Fruit fly (Drosophila melanogaster) whole organism, embryonic: ENCODE measurements around the gene Pig1.
A peak's percentile ranks its signal among the peaks of the same experiment; 100 is the strongest.

Experiments
- Ada2b ChIP-seq: fragments of 200-800 bp; sonication (Bioruptor generic); IDR thresholded peaks from 2 replicates; pipeline ENCODE4 v1.3.6; 2022; ENCODE audit warnings: missing biosample characterization, missing genetic modification characterization
- Adf1 ChIP-seq: fragments of 200-800 bp; sonication (Bioruptor generic); IDR thresholded peaks from 2 replicates; pipeline ENCODE4 v1.3.6; 2022; ENCODE audit warnings: missing biosample characterization, missing genetic modification characterization
- CG11504 ChIP-seq: fragments of 200-800 bp; sonication (Bioruptor generic); optimal IDR thresholded peaks from 3 replicates; lab custom pipeline; 2019; ENCODE audit warnings: missing biosample characterization, mild to moderate bottlenecking, missing genetic modification characterization, moderate library complexity
- CG12299 ChIP-seq: fragments of 200-800 bp; sonication (Bioruptor generic); optimal IDR thresholded peaks from 2 replicates; lab custom pipeline; 2018; ENCODE audit warnings: missing biosample characterization, mild to moderate bottlenecking, missing genetic modification characterization
- CG15073 ChIP-seq: fragments of 200-800 bp; sonication (Bioruptor generic); optimal IDR thresholded peaks from 2 replicates; lab custom pipeline; 2016; ENCODE audit warnings: missing biosample characterization, missing genetic modification characterization
- CG17912 ChIP-seq: fragments of 200-800 bp; sonication (Bioruptor generic); optimal IDR thresholded peaks from 2 replicates; lab custom pipeline; 2018; ENCODE audit warnings: missing biosample characterization, mild to moderate bottlenecking, missing genetic modification characterization
- CG18599 ChIP-seq: fragments of 200-800 bp; sonication (Bioruptor generic); optimal IDR thresholded peaks from 3 replicates; lab custom pipeline; 2017; ENCODE audit warnings: missing biosample characterization, missing genetic modification characterization, mild to moderate bottlenecking, moderate library complexity, missing genetic modification reagents
- CG2678 ChIP-seq: fragments of 200-800 bp; sonication (Bioruptor generic); optimal IDR thresholded peaks from 3 replicates; lab custom pipeline; 2019; ENCODE audit warnings: missing biosample characterization, mild to moderate bottlenecking, missing genetic modification characterization, moderate library complexity
- CG3281 ChIP-seq: fragments of 200-800 bp; sonication (Bioruptor generic); optimal IDR thresholded peaks from 3 replicates; lab custom pipeline; 2017; ENCODE audit warnings: missing biosample characterization, mild to moderate bottlenecking, missing genetic modification characterization
- CG42726 ChIP-seq: fragments of 200-800 bp; sonication (Bioruptor generic); IDR thresholded peaks from 2 replicates; pipeline ENCODE4 v1.3.6; 2022; ENCODE audit warnings: missing biosample characterization, missing genetic modification characterization; ENCODE audit not compliant: partially characterized antibody
- CG4282 ChIP-seq: fragments of 200-800 bp; sonication (Bioruptor generic); optimal IDR thresholded peaks from 2 replicates; lab custom pipeline; 2016; ENCODE audit warnings: missing biosample characterization, missing genetic modification characterization
- CG5953 ChIP-seq: fragments of 200-800 bp; sonication (Bioruptor generic); IDR thresholded peaks from 2 replicates; pipeline ENCODE4 v1.3.6; 2022; ENCODE audit warnings: missing biosample characterization, missing genetic modification characterization
- CG7372 ChIP-seq: fragments of 200-800 bp; sonication (Bioruptor generic); IDR thresholded peaks from 2 replicates; pipeline ENCODE4 v1.3.6; 2022; ENCODE audit warnings: missing biosample characterization, missing genetic modification characterization
- CG7556 ChIP-seq: fragments of 200-800 bp; sonication (Bioruptor generic); optimal IDR thresholded peaks from 2 replicates; lab custom pipeline; 2017; ENCODE audit warnings: missing biosample characterization, mild to moderate bottlenecking, missing genetic modification characterization
- CG7839 ChIP-seq: fragments of 200-800 bp; sonication (Bioruptor generic); optimal IDR thresholded peaks from 3 replicates; lab custom pipeline; 2018; ENCODE audit warnings: missing biosample characterization, mild to moderate bottlenecking, missing genetic modification characterization, moderate library complexity
- CG8388 ChIP-seq: fragments of 200-800 bp; sonication (Bioruptor generic); optimal IDR thresholded peaks from 2 replicates; lab custom pipeline; 2019; ENCODE audit warnings: missing biosample characterization, mild to moderate bottlenecking, missing genetic modification characterization, moderate library complexity
- CG8765 ChIP-seq: fragments of 200-800 bp; sonication (Bioruptor generic); IDR thresholded peaks from 2 replicates; pipeline ENCODE4 v1.3.6; 2022; ENCODE audit warnings: missing biosample characterization, missing genetic modification characterization
- CG9797 ChIP-seq: fragments of 200-800 bp; sonication (Bioruptor generic); optimal IDR thresholded peaks from 3 replicates; lab custom pipeline; 2018; ENCODE audit warnings: missing biosample characterization, mild to moderate bottlenecking, missing genetic modification characterization
- CG9817 ChIP-seq: fragments of 200-800 bp; sonication (Bioruptor generic); optimal IDR thresholded peaks from 2 replicates; lab custom pipeline; 2018; ENCODE audit warnings: missing biosample characterization, mild to moderate bottlenecking, missing genetic modification characterization, moderate library complexity
- CkIIα-i1 ChIP-seq: fragments of 200-800 bp; sonication (Bioruptor generic); IDR thresholded peaks from 2 replicates; pipeline ENCODE4 v1.3.6; 2022; ENCODE audit warnings: missing biosample characterization, missing genetic modification characterization
- ERR ChIP-seq: fragments of 200-800 bp; sonication (Bioruptor generic); optimal IDR thresholded peaks from 2 replicates; lab custom pipeline; 2016; ENCODE audit warnings: missing biosample characterization, missing genetic modification characterization
- Gug ChIP-seq: fragments of 200-800 bp; sonication (Bioruptor generic); IDR thresholded peaks from 4 replicates; pipeline ENCODE4 v1.3.6; 2022; ENCODE audit warnings: missing biosample characterization, missing genetic modification characterization
- HLH4C ChIP-seq: fragments of 200-800 bp; sonication (Bioruptor generic); IDR thresholded peaks from 3 replicates; pipeline ENCODE4 v1.3.6; 2022; ENCODE audit warnings: missing biosample characterization, missing genetic modification characterization; ENCODE audit not compliant: partially characterized antibody
- HmgD ChIP-seq: fragments of 200-800 bp; sonication (Bioruptor generic); optimal IDR thresholded peaks from 3 replicates; lab custom pipeline; 2016; ENCODE audit warnings: missing biosample characterization, missing genetic modification characterization
- Hr3 ChIP-seq: fragments of 200-800 bp; sonication (Bioruptor generic); optimal IDR thresholded peaks from 3 replicates; lab custom pipeline; 2016; ENCODE audit warnings: missing biosample characterization, missing genetic modification characterization
- Med ChIP-seq: fragments of 200-800 bp; sonication (Bioruptor generic); peaks from one replicate; lab custom pipeline; 2016; ENCODE audit warnings: missing biosample characterization, missing genetic modification characterization, mild to moderate bottlenecking, inconsistent platforms, moderate library complexity
- Poxn ChIP-seq: fragments of 200-800 bp; sonication (Bioruptor generic); IDR thresholded peaks from 2 replicates; pipeline ENCODE4 v1.3.6; 2022; ENCODE audit warnings: missing biosample characterization, missing genetic modification characterization
- Sin3A ChIP-seq: fragments of >200 bp; optimal IDR thresholded peaks from 2 replicates; lab custom pipeline; 2018
- Taf1 ChIP-seq: fragments of 200-800 bp; sonication (Bioruptor generic); IDR thresholded peaks from 2 replicates; pipeline ENCODE4 v1.3.6; 2022; ENCODE audit warnings: missing biosample characterization, missing genetic modification characterization
- Usf ChIP-seq: fragments of 200-800 bp; sonication (Bioruptor generic); optimal IDR thresholded peaks from 2 replicates; lab custom pipeline; 2017; ENCODE audit warnings: missing genotype, missing biosample characterization, missing genetic modification characterization
- bigmax ChIP-seq: fragments of 200-800 bp; sonication (Bioruptor generic); optimal IDR thresholded peaks from 2 replicates; lab custom pipeline; 2018; ENCODE audit warnings: missing biosample characterization, mild to moderate bottlenecking, missing genetic modification characterization
- cas ChIP-seq: fragments of 200-800 bp; sonication (Bioruptor generic); IDR thresholded peaks from 2 replicates; pipeline ENCODE4 v1.3.6; 2022; ENCODE audit warnings: missing biosample characterization, missing genetic modification characterization
- chm ChIP-seq: fragments of 200-800 bp; sonication (Bioruptor generic); IDR thresholded peaks from 2 replicates; pipeline ENCODE4 v1.3.6; 2022; ENCODE audit warnings: missing biosample characterization, missing genetic modification characterization
- dan ChIP-seq: fragments of 200-800 bp; sonication (Bioruptor generic); IDR thresholded peaks from 2 replicates; pipeline ENCODE4 v1.3.6; 2022; ENCODE audit warnings: missing biosample characterization, missing genetic modification characterization
- dmrt99B ChIP-seq: fragments of 200-800 bp; sonication (Bioruptor generic); optimal IDR thresholded peaks from 2 replicates; lab custom pipeline; 2018; ENCODE audit warnings: missing biosample characterization, mild to moderate bottlenecking, missing genetic modification characterization, moderate library complexity
- ems ChIP-seq: fragments of 200-800 bp; sonication (Bioruptor generic); optimal IDR thresholded peaks from 3 replicates; lab custom pipeline; 2016; ENCODE audit warnings: missing biosample characterization, missing genetic modification characterization
- gcm ChIP-seq: fragments of 200-800 bp; sonication (Bioruptor generic); optimal IDR thresholded peaks from 2 replicates; lab custom pipeline; 2019; ENCODE audit warnings: missing biosample characterization, mild to moderate bottlenecking, missing genetic modification characterization, moderate library complexity
- gem ChIP-seq: fragments of 200-800 bp; sonication (Bioruptor generic); optimal IDR thresholded peaks from 2 replicates; lab custom pipeline; 2019; ENCODE audit warnings: missing biosample characterization, mild to moderate bottlenecking, missing genetic modification characterization, moderate library complexity
- grau ChIP-seq: fragments of 200-800 bp; optimal IDR thresholded peaks from 3 replicates; lab custom pipeline; 2019; ENCODE audit warnings: missing biosample characterization, mild to moderate bottlenecking, missing genetic modification characterization, moderate library complexity
- klu ChIP-seq: fragments of 200-800 bp; sonication (Bioruptor generic); IDR thresholded peaks from 2 replicates; pipeline ENCODE4 v1.3.6; 2022; ENCODE audit warnings: missing biosample characterization, missing genetic modification characterization
- p53 ChIP-seq: fragments of 200-800 bp; sonication (Bioruptor generic); optimal IDR thresholded peaks from 2 replicates; lab custom pipeline; 2016; ENCODE audit warnings: missing biosample characterization, missing genetic modification characterization
- pb ChIP-seq: fragments of 200-800 bp; sonication (Bioruptor generic); optimal IDR thresholded peaks from 3 replicates; lab custom pipeline; 2016; ENCODE audit warnings: missing biosample characterization, missing genetic modification characterization
- shn ChIP-seq: fragments of 200-800 bp; sonication (Bioruptor generic); optimal IDR thresholded peaks from 3 replicates; lab custom pipeline; 2016; ENCODE audit warnings: missing biosample characterization, missing genetic modification characterization
- sna ChIP-seq: fragments of 200-800 bp; sonication (Bioruptor generic); IDR thresholded peaks from 2 replicates; pipeline ENCODE4 v1.3.6; 2022; ENCODE audit warnings: missing biosample characterization, missing genetic modification characterization; ENCODE audit not compliant: partially characterized antibody
- tap ChIP-seq: fragments of 200-800 bp; optimal IDR thresholded peaks from 3 replicates; lab custom pipeline; 2019; ENCODE audit warnings: missing biosample characterization, mild to moderate bottlenecking, missing genetic modification characterization, moderate library complexity
- trem ChIP-seq: fragments of 200-800 bp; optimal IDR thresholded peaks from 3 replicates; lab custom pipeline; 2019; ENCODE audit warnings: missing biosample characterization, mild to moderate bottlenecking, missing genetic modification characterization, moderate library complexity
- tup ChIP-seq: fragments of 200-800 bp; sonication (Bioruptor generic); optimal IDR thresholded peaks from 2 replicates; lab custom pipeline; 2016; ENCODE audit warnings: missing biosample characterization, mild to moderate bottlenecking, missing genetic modification characterization, moderate library complexity
- vfl ChIP-seq: fragments of 200-800 bp; sonication (Bioruptor generic); optimal IDR thresholded peaks from 2 replicates; lab custom pipeline; 2016; ENCODE audit warnings: missing biosample characterization, missing genetic modification characterization

Gene Pig1

DNA sequence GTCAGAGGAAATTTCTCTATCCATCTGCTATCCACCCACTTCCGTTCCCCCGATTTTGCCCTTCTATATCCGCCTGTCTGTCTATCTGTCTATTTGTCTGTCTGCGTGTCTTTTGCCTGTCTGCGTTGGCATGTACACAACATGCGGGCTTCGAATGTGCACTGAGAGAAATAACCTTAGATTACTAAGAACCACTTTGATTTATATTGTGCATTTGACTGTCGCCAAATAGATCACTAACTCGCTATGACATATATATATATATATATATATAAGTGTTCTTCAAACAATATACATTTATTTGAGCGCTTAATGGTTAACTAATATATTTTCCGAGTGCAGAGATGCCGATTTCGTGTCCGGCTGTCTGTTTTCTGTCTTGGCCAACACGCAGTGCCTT lies 15.4 kb downstream of the Pig1 start (continued):
- TF ChIP-seq vfl (GFP tag; lab: Kevin White, UChicago) = no peak
- no peak for TF ChIP-seq sna (GFP tag; lab: Robert Waterston, UW)
- TF ChIP-seq CG17912 = no peak
- TF ChIP-seq CG2678 = peak; percentile 38
- no peak for TF ChIP-seq trem (tag; lab: Kevin White, UChicago)
- peak; percentile 3 for TF ChIP-seq grau (tag; lab: Kevin White, UChicago)
- no peak for TF ChIP-seq Gug (GFP tag; lab: Robert Waterston, UW)
- TF ChIP-seq CG11504 (tag; lab: Kevin White, UChicago) = peak; percentile 20
- peak; percentile 8 for TF ChIP-seq dmrt99B (tag; lab: Kevin White, UChicago)
- TF ChIP-seq CG18599 (GFP tag; lab: Kevin White, UChicago) = peak; percentile 59
- no peak for TF ChIP-seq CG9817 (tag; lab: Kevin White, UChicago)
- peak; percentile 9 for TF ChIP-seq CG7839 (tag; lab: Kevin White, UChicago)
- peak; percentile 26 for TF ChIP-seq CG3281 (GFP tag; lab: Kevin White, UChicago)

DNA sequence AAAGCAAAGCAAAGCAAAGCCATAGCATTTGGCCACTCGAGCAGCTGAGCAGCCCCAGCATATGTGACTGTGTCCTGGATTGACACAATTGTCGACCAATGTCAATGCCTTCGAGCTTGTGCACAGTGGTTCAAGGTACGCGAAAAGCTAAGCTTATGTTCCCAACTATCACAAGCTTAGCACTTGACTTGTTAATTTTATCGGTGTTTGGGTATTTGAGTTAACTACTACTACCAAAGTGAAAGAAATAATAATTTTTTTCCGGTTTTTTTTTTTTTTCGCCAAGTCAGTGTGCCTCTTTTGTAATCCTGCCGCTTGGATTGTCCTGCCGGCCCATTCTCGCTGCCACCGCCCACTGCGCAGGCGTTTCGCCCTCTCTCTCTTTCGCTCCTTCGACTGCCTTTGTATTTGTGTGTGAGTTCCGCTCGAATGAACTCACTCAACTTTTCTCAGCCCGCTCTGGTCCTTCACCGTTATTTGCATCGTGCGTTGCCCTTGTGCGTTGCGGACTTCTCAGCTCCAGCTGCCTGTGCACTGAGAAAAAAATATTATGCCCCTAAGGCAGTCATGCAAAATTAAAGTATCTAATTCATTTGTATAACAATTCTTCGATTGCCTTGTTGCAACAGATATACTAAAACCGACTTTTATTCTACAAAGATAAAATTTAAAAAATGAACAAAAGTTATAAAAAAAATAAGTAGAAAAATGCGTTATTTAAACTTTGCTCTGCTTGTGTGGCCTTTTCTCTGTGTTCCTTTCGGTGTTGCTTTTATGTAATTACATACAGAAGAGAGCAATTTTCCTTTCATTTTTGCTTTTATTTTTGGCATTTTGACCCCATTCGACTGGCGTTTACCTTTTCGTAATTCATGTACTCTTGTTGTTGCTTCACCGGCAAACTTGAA lies 42.9 kb downstream of the Pig1 start:
- TF ChIP-seq gem (tag; lab: Kevin White, UChicago) = peak; percentile 62
- peak; percentile 61 for TF ChIP-seq ERR
- no peak for TF ChIP-seq dan (GFP tag; lab: Robert Waterston, UW)
- TF ChIP-seq Poxn (GFP tag; lab: Robert Waterston, UW) = no peak
- no peak for TF ChIP-seq Usf (GFP tag; lab: Kevin White, UChicago)
- TF ChIP-seq Sin3A = no peak
- peak; percentile 28; the same call in 1 of the 2 replicates for TF ChIP-seq CkIIα-i1 (GFP tag; lab: Robert Waterston, UW)
- peak; percentile 19 for TF ChIP-seq tap (tag; lab: Kevin White, UChicago)
- TF ChIP-seq CG8388 (GFP tag; lab: Kevin White, UChicago) = no peak
- TF ChIP-seq CG9797 (GFP tag; lab: Kevin White, UChicago) = no peak
- TF ChIP-seq HLH4C = no peak
- TF ChIP-seq CG7372 = peak; percentile 59; the same call in 1 of the 2 replicates
- no peak; the same call in 1 of the 2 replicates for TF ChIP-seq chm (GFP tag; lab: Robert Waterston, UW)
- no peak for TF ChIP-seq CG15073
- peak; percentile 61 for TF ChIP-seq klu
- peak; percentile 61 for TF ChIP-seq shn (GFP tag; lab: Kevin White, UChicago)
- TF ChIP-seq Hr3 (GFP tag; lab: Kevin White, UChicago) = peak; percentile 53
- TF ChIP-seq Taf1 = peak; percentile 52
- no peak for TF ChIP-seq CG42726 (GFP tag; lab: Robert Waterston, UW)
- peak; percentile 59; the same call in 1 of the 2 replicates for TF ChIP-seq CG5953 (GFP tag; lab: Robert Waterston, UW)
- peak; percentile 18 for TF ChIP-seq CG4282 (GFP tag; lab: Kevin White, UChicago)
- peak; percentile 19 for TF ChIP-seq HmgD (GFP tag; lab: Kevin White, UChicago)
- TF ChIP-seq CG7556 (GFP tag; lab: Kevin White, UChicago) = peak; percentile 82
- peak; percentile 65 for TF ChIP-seq ems (GFP tag; lab: Kevin White, UChicago)
- TF ChIP-seq CG8765 (GFP tag; lab: Robert Waterston, UW) = no peak
- TF ChIP-seq bigmax (GFP tag; lab: Kevin White, UChicago) = no peak
- no peak for TF ChIP-seq sna (GFP tag; lab: Robert Waterston, UW)
- TF ChIP-seq Med (GFP tag; lab: Kevin White, UChicago) = peak; percentile 92
- 0 out of 2 replicates have a peak, but pooled peaks have one; percentile 29 for TF ChIP-seq cas (GFP tag; lab: Robert Waterston, UW)
- TF ChIP-seq p53 (GFP tag; lab: Kevin White, UChicago) = no peak
- TF ChIP-seq CG12299 = peak; percentile 35
- peak; percentile 37 for TF ChIP-seq pb
- TF ChIP-seq tup (GFP tag; lab: Kevin White, UChicago) = peak; percentile 68
- no peak for TF ChIP-seq gcm (GFP tag; lab: Kevin White, UChicago)
- TF ChIP-seq Adf1 (GFP tag; lab: Robert Waterston, UW) = 0 out of 2 replicates have a peak, but pooled peaks have one; percentile 21
- peak; percentile 85 for TF ChIP-seq Ada2b
